Worm (Caenorhabditis elegans) whole organism, L3 larva: Measurements from ENCODE around the gene zyg-8.

Experiments
- ZK546.5 ChIP-seq: sonication (generic microtip); optimal IDR thresholded peaks from 2 replicates; lab custom pipeline; 2017; ENCODE audit warnings: missing biosample characterization, missing genetic modification characterization
- ama-1 ChIP-seq: fragments of 150-350 bp; optimal IDR thresholded peaks from 2 replicates; lab custom pipeline; 2018
- ceh-16 ChIP-seq: sonication (generic microtip); optimal IDR thresholded peaks from 2 replicates; lab custom pipeline; 2017; ENCODE audit warnings: missing biosample characterization, missing genetic modification characterization
- ceh-9 ChIP-seq: sonication (generic microtip); optimal IDR thresholded peaks from 2 replicates; lab custom pipeline; 2018; ENCODE audit warnings: missing biosample characterization, missing genetic modification characterization
- daf-12 ChIP-seq: fragments of 150-350 bp; optimal IDR thresholded peaks from 2 replicates; lab custom pipeline; 2014; ENCODE audit warnings: missing biosample characterization, missing genetic modification reagents, missing genetic modification characterization
- elt-2 ChIP-seq: sonication (generic microtip); optimal IDR thresholded peaks from 2 replicates; lab custom pipeline; 2016; ENCODE audit warnings: missing genetic modification reagents, mild to moderate bottlenecking, missing genetic modification characterization, missing compliant biosample characterization
- elt-3 ChIP-seq, 3 experiments: fragments of 150-350 bp in 1 of 3; sonication (generic microtip) in 2 of 3; optimal IDR thresholded peaks; 2 replicates in 2 of 3; 4 replicates in 1 of 3; lab custom pipeline; 2014 to 2017; ENCODE audit warnings: missing biosample characterization in 3 of 3, missing genetic modification characterization in 3 of 3
- nhr-11 ChIP-seq: fragments of 150-350 bp; optimal IDR thresholded peaks from 2 replicates; lab custom pipeline; 2014; ENCODE audit warnings: missing biosample characterization, missing genetic modification characterization
- nhr-12 ChIP-seq: fragments of 150-350 bp; optimal IDR thresholded peaks from 2 replicates; lab custom pipeline; 2014; ENCODE audit warnings: missing biosample characterization, missing genetic modification characterization
- nhr-237 ChIP-seq: fragments of 150-350 bp; optimal IDR thresholded peaks from 2 replicates; lab custom pipeline; 2014; ENCODE audit warnings: missing biosample characterization, missing genetic modification characterization
- nhr-67 ChIP-seq: fragments of 150-350 bp; optimal IDR thresholded peaks from 2 replicates; lab custom pipeline; 2014; ENCODE audit warnings: missing biosample characterization, missing genetic modification characterization
- sea-2 ChIP-seq: fragments of 150-350 bp; sonication (generic microtip); optimal IDR thresholded peaks from 4 replicates; lab custom pipeline; 2014; ENCODE audit warnings: missing biosample characterization, missing genetic modification reagents, missing genetic modification characterization
- snpc-4 ChIP-seq: fragments of 150-350 bp; optimal IDR thresholded peaks from 2 replicates; lab custom pipeline; 2014; ENCODE audit warnings: missing biosample characterization, missing genetic modification characterization

DNA sequence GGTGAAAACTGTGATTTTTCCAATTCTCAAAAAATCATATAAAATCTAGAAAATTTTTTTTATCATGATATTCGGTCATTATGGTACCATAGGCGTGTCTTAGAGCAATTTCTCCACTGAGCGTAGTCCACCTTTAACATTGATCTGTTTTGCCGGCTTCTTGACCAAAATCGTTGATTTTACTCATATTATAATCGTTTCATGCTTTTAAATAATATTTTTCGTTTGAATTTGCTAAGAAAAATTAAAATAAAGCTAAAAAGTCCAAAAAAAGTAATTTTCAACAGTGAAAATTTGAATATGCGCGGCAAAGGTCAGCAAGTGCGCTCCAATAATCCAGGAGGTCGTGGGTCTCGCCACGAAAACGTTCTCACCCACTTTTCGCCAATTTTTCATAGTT, 20.5 kb upstream of the zyg-8 start, which contains the start of gene Y79H2A.4:
- TF ChIP-seq nhr-12 (tag; lab: Kevin White, UChicago) (no peak), nhr-237 (tag; lab: Kevin White, UChicago) (no peak), elt-2 (tag; lab: Kevin White, UChicago) (no peak), ceh-16 (tag; lab: Kevin White, UChicago) (no peak), ceh-9 (tag; lab: Kevin White, UChicago) (no peak), nhr-67 (tag; lab: Kevin White, UChicago) (no peak), elt-3 (tag; optimal IDR thresholded peaks at IDR 0.05; lab: Kevin White, UChicago) (no peak), sea-2 (GFP tag; lab: Kevin White, UChicago) (no peak), daf-12 (tag; lab: Kevin White, UChicago) (no peak), snpc-4 (tag; lab: Kevin White, UChicago) (no peak), ZK546.5 (tag; lab: Kevin White, UChicago) (no peak), nhr-11 (no peak), ama-1 (lab: Kevin White, UChicago) (no peak)
